Worm (Caenorhabditis elegans) whole organism, L4 larva: ENCODE data around the gene Y46H3D.8.

Source experiments
- hif-1 ChIP-seq, 2 experiments: sonication (generic microtip); optimal IDR thresholded peaks; 2 replicates each; lab custom pipeline; 2016 to 2017; ENCODE audit warnings: missing compliant biosample characterization in 2 of 2, missing genetic modification characterization in 2 of 2, missing genetic modification reagents in 2 of 2, missing genotype in 2 of 2, mild to moderate bottlenecking in 1 of 2
- hlh-30 ChIP-seq: sonication (generic microtip); optimal IDR thresholded peaks from 2 replicates; lab custom pipeline; 2017; ENCODE audit warnings: antibody characterized with exemption, mild to moderate bottlenecking, missing genetic modification characterization, missing compliant biosample characterization; ENCODE audit not compliant: insufficient read depth
- lin-13 ChIP-seq: fragments of 150-350 bp; optimal IDR thresholded peaks from 2 replicates; lab custom pipeline; 2014; ENCODE audit warnings: missing biosample characterization, missing genetic modification reagents, missing genetic modification characterization
- nhr-11 ChIP-seq: fragments of 150-350 bp; optimal IDR thresholded peaks from 2 replicates; lab custom pipeline; 2014; ENCODE audit warnings: missing biosample characterization, missing genetic modification characterization
- skn-1 ChIP-seq: fragments of 150-350 bp; optimal IDR thresholded peaks from 2 replicates; lab custom pipeline; 2014; ENCODE audit warnings: missing biosample characterization, missing genetic modification characterization
- snpc-4 ChIP-seq: fragments of 150-350 bp; optimal IDR thresholded peaks from 2 replicates; lab custom pipeline; 2014; ENCODE audit warnings: missing biosample characterization, missing genetic modification characterization
- spr-1 ChIP-seq: sonication (generic microtip); optimal IDR thresholded peaks from 2 replicates; lab custom pipeline; 2016; ENCODE audit warnings: mild to moderate bottlenecking, missing genetic modification characterization, missing compliant biosample characterization
- unc-39 ChIP-seq: sonication (generic microtip); optimal IDR thresholded peaks from 2 replicates; lab custom pipeline; 2017; ENCODE audit warnings: missing biosample characterization, missing genetic modification characterization
- ztf-11 ChIP-seq: fragments of 150-350 bp; optimal IDR thresholded peaks from 2 replicates; lab custom pipeline; 2014; ENCODE audit warnings: missing biosample characterization, missing genetic modification characterization

- TF ChIP-seq hlh-30 (tag; lab: Kevin White, UChicago) = no peak
- TF ChIP-seq skn-1 (tag; lab: Kevin White, UChicago) = no peak
- no peak for TF ChIP-seq ztf-11
- TF ChIP-seq unc-39 = no peak
- no peak for TF ChIP-seq snpc-4 (tag; lab: Kevin White, UChicago)
- no peak for TF ChIP-seq nhr-11 (tag; lab: Kevin White, UChicago)
- no peak for TF ChIP-seq hif-1 (tag; optimal IDR thresholded peaks at IDR 0.05; lab: Kevin White, UChicago)
- TF ChIP-seq spr-1 (tag; lab: Kevin White, UChicago) = no peak
- TF ChIP-seq lin-13 (GFP tag; lab: Kevin White, UChicago) = no peak
Measured at ce11 chrV:1588128-1588527, 42.9 kb downstream of the Y46H3D.8 start, which contains the start of gene F16B4.5.
